Fruit fly (Drosophila melanogaster): Measurements from ENCODE around the gene CG4842.
A peak's percentile ranks its signal among the peaks of the same experiment; 100 is the strongest.

CG4842 gene

DNA sequence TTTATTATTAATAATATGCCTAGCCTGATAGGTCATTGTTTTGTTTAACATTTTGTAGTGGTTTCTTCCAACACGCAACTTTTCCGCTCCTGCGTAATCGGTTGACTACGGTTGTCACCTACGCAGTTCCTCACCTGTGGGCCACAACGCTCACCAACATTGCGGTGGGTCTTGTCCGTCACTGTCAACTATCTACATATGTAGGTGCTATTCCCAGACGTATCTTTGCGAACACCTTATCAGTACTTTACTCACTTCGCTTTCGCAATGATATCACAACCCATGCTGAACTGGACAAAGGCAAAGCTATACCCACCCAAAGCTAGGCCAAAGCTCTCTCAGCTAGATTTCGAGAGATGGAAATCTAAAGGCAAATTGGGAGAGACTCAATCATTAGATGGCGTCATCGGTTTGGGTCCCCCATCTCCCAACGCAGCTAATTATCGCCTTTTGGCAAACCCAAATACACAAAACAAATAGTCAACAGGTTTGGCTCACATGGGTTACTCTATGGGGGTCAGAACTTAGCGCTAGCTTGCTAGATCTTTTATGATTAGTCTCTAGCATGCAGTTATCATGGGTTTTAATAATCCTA, 11.9 kb upstream of the CG4842 start (continued):
- TF ChIP-seq sna (GFP tag; IDR thresholded peaks at IDR 0.05; ENCODE audit: partially characterized antibody) (no peak), sug (tag; optimal IDR thresholded peaks at IDR 0.05) (peak; percentile 99), CG31224 (GFP tag; IDR thresholded peaks at IDR 0.05) (peak; percentile 74), wor (GFP tag; IDR thresholded peaks at IDR 0.05) (no peak), Dp (GFP tag; optimal IDR thresholded peaks at IDR 0.05) (no peak), Drgx (GFP tag; IDR thresholded peaks at IDR 0.05) (no peak), CTCF (GFP tag; optimal IDR thresholded peaks at IDR 0.05) (no peak), Nf-YB (GFP tag; optimal IDR thresholded peaks at IDR 0.05) (no peak), CG13775 (GFP tag; optimal IDR thresholded peaks at IDR 0.05) (no peak), Aef1 (GFP tag; IDR thresholded peaks at IDR 0.05) (no peak), CG11456 (GFP tag; IDR thresholded peaks at IDR 0.05) (no peak), Spps (tag; optimal IDR thresholded peaks at IDR 0.05) (no peak), CG10462 (GFP tag; optimal IDR thresholded peaks at IDR 0.05) (no peak), MBD-R2 (GFP tag; IDR thresholded peaks at IDR 0.05) (no peak), CG8290 (GFP tag; optimal IDR thresholded peaks at IDR 0.05) (no peak), CG8290 (tag; optimal IDR thresholded peaks at IDR 0.05) (peak in 1 of 2 experiments; percentile 48), CG9797 (GFP tag; optimal IDR thresholded peaks at IDR 0.05) (no peak), Opbp (GFP tag; IDR thresholded peaks at IDR 0.05; ENCODE audit: partially characterized antibody) (no peak), Hey (tag; optimal IDR thresholded peaks at IDR 0.05) (no peak), CG32772 (GFP tag; IDR thresholded peaks at IDR 0.05) (no peak), sim (GFP tag; IDR thresholded peaks at IDR 0.05) (no peak), stc (GFP tag; IDR thresholded peaks at IDR 0.05) (no peak), CG12155 (GFP tag; optimal IDR thresholded peaks at IDR 0.05) (no peak), CG17186 (GFP tag; optimal IDR thresholded peaks at IDR 0.05) (no peak), dm (GFP tag; optimal IDR thresholded peaks at IDR 0.05) (no peak), jing (GFP tag; optimal IDR thresholded peaks at IDR 0.05) (no peak), CG12236 (GFP tag; optimal IDR thresholded peaks at IDR 0.05) (no peak), sc (optimal IDR thresholded peaks at IDR 0.05) (no peak), sc (GFP tag; optimal IDR thresholded peaks at IDR 0.05) (no peak), unc-4 (GFP tag; IDR thresholded peaks at IDR 0.05; ENCODE audit: partially characterized antibody) (no peak), amos (GFP tag; IDR thresholded peaks at IDR 0.05; ENCODE audit: partially characterized antibody) (no peak), Oaz (GFP tag; IDR thresholded peaks at IDR 0.05) (no peak), Blimp-1 (GFP tag; optimal IDR thresholded peaks at IDR 0.05) (no peak), CG17328 (GFP tag; IDR thresholded peaks at IDR 0.05) (no peak), CG13894 (tag; optimal IDR thresholded peaks at IDR 0.05) (peak; percentile 97), CG15479 (GFP tag; optimal IDR thresholded peaks at IDR 0.05) (no peak), mirr (GFP tag; optimal IDR thresholded peaks at IDR 0.05) (peak; percentile 97), CG11247 (GFP tag; IDR thresholded peaks at IDR 0.05) (no peak), Lim3 (GFP tag; IDR thresholded peaks at IDR 0.05) (no peak), Ptx1 (GFP tag; IDR thresholded peaks at IDR 0.05) (no peak), CG12219 (GFP tag; optimal IDR thresholded peaks at IDR 0.05) (no peak), schlank (tag; optimal IDR thresholded peaks at IDR 0.05) (peak; percentile 48), HmgD (GFP tag; optimal IDR thresholded peaks at IDR 0.05) (no peak), kay (GFP tag; optimal IDR thresholded peaks at IDR 0.05) (no peak), Max (GFP tag; optimal IDR thresholded peaks at IDR 0.05) (no peak), CG6272 (GFP tag; IDR thresholded peaks at IDR 0.05) (no peak), ro (GFP tag; IDR thresholded peaks at IDR 0.05) (no peak), Ravus (GFP tag; IDR thresholded peaks at IDR 0.05) (no peak), ranshi (GFP tag; IDR thresholded peaks at IDR 0.05) (no peak), CG1832 (GFP tag; optimal IDR thresholded peaks at IDR 0.05) (no peak), salm (tag; optimal IDR thresholded peaks at IDR 0.05) (no peak), CG10209 (GFP tag; optimal IDR thresholded peaks at IDR 0.05) (no peak), CG3281 (GFP tag; optimal IDR thresholded peaks at IDR 0.05) (no peak)

All from whole organism, embryonic.